Fruit fly (Drosophila melanogaster) whole organism: ENCODE measurements around the gene ldbr.

Experiments
- Dll ChIP-seq: fragments of >200 bp; optimal IDR thresholded peaks from 2 replicates; lab custom pipeline; 2017
- pan ChIP-seq: fragments of >200 bp; optimal IDR thresholded peaks from 2 replicates; lab custom pipeline; 2017
- psq ChIP-seq: fragments of >200 bp; optimal IDR thresholded peaks from 2 replicates; lab custom pipeline; 2017
- usp ChIP-seq: fragments of >200 bp; optimal IDR thresholded peaks from 2 replicates; lab custom pipeline; 2017; ENCODE audit warnings: missing biosample characterization, missing genetic modification characterization, mixed read lengths

- TF ChIP-seq psq (no peak), pan (lab: Kevin White, UChicago) (no peak), usp (GFP tag; lab: Kevin White, UChicago) (no peak), Dll (lab: Kevin White, UChicago) (no peak)
Measured at dm6 chr3L:8121590-8121989, at the start of gene ldbr.
